Fruit fly (Drosophila melanogaster) whole organism, embryonic: ENCODE measurements around the gene Cyfip.

Experiments
- Bteb2 ChIP-seq: fragments of 200-800 bp; sonication (Bioruptor generic); optimal IDR thresholded peaks from 2 replicates; lab custom pipeline; 2016; ENCODE audit warnings: missing biosample characterization, missing genetic modification characterization
- CG10209 ChIP-seq: fragments of 200-800 bp; sonication (Bioruptor generic); optimal IDR thresholded peaks from 3 replicates; lab custom pipeline; 2017; ENCODE audit warnings: missing biosample characterization, mild to moderate bottlenecking, missing genetic modification characterization, missing genetic modification reagents
- CG10267 ChIP-seq: fragments of 200-800 bp; sonication (Bioruptor generic); optimal IDR thresholded peaks from 2 replicates; lab custom pipeline; 2018; ENCODE audit warnings: missing biosample characterization, mild to moderate bottlenecking, missing genetic modification characterization, moderate library complexity
- CG10431 ChIP-seq: fragments of 200-800 bp; sonication (Bioruptor generic); optimal IDR thresholded peaks from 3 replicates; lab custom pipeline; 2018; ENCODE audit warnings: missing biosample characterization, mild to moderate bottlenecking, missing genetic modification characterization
- CG12659 ChIP-seq: fragments of 200-800 bp; sonication (Bioruptor generic); optimal IDR thresholded peaks from 3 replicates; lab custom pipeline; 2017; ENCODE audit warnings: mild to moderate bottlenecking, missing biosample characterization, missing genetic modification reagents, missing genetic modification characterization
- CG13296 ChIP-seq: fragments of 200-800 bp; sonication (Bioruptor generic); optimal IDR thresholded peaks from 3 replicates; lab custom pipeline; 2018; ENCODE audit warnings: missing biosample characterization, mild to moderate bottlenecking, missing genetic modification characterization
- CG15514 ChIP-seq: fragments of 200-800 bp; sonication (Bioruptor generic); optimal IDR thresholded peaks from 3 replicates; lab custom pipeline; 2017; ENCODE audit warnings: missing biosample characterization, missing genetic modification characterization, mild to moderate bottlenecking, moderate library complexity, missing genetic modification reagents
- CG1602 ChIP-seq: fragments of 200-800 bp; sonication (Bioruptor generic); optimal IDR thresholded peaks from 3 replicates; lab custom pipeline; 2016; ENCODE audit warnings: missing biosample characterization, missing genetic modification characterization
- CG1647 ChIP-seq: fragments of 200-800 bp; sonication (Bioruptor generic); optimal IDR thresholded peaks from 3 replicates; lab custom pipeline; 2016; ENCODE audit warnings: missing biosample characterization, missing genetic modification characterization
- CG16779 ChIP-seq: fragments of 200-800 bp; sonication (Bioruptor generic); IDR thresholded peaks from 2 replicates; pipeline ENCODE4 v1.3.6; 2022; ENCODE audit warnings: missing biosample characterization, missing genetic modification characterization
- CG17385 ChIP-seq: fragments of 200-800 bp; sonication (Bioruptor generic); optimal IDR thresholded peaks from 3 replicates; lab custom pipeline; 2018; ENCODE audit warnings: missing biosample characterization, mild to moderate bottlenecking, missing genetic modification characterization
- CG17829 ChIP-seq: fragments of 200-800 bp; optimal IDR thresholded peaks from 2 replicates; lab custom pipeline; 2019; ENCODE audit warnings: missing biosample characterization, mild to moderate bottlenecking, missing genetic modification characterization, moderate library complexity
- CG18599 ChIP-seq: fragments of 200-800 bp; sonication (Bioruptor generic); optimal IDR thresholded peaks from 3 replicates; lab custom pipeline; 2017; ENCODE audit warnings: missing biosample characterization, missing genetic modification characterization, mild to moderate bottlenecking, moderate library complexity, missing genetic modification reagents
- CG2120 ChIP-seq: fragments of 200-800 bp; sonication (Bioruptor generic); optimal IDR thresholded peaks from 3 replicates; lab custom pipeline; 2016; ENCODE audit warnings: missing biosample characterization, missing genetic modification characterization
- CG32767 ChIP-seq: fragments of 200-800 bp; sonication (Bioruptor generic); IDR thresholded peaks from 2 replicates; pipeline ENCODE4 v1.3.6; 2022; ENCODE audit warnings: missing biosample characterization, missing genetic modification characterization
- CG33557 ChIP-seq: fragments of 200-800 bp; sonication (Bioruptor generic); optimal IDR thresholded peaks from 2 replicates; lab custom pipeline; 2019; ENCODE audit warnings: missing biosample characterization, mild to moderate bottlenecking, missing genetic modification characterization, moderate library complexity
- CG3995 ChIP-seq: fragments of 200-800 bp; sonication (Bioruptor generic); optimal IDR thresholded peaks from 3 replicates; lab custom pipeline; 2016; ENCODE audit warnings: missing biosample characterization, missing genetic modification characterization
- CG6683 ChIP-seq: fragments of 200-800 bp; sonication (Bioruptor generic); optimal IDR thresholded peaks from 2 replicates; lab custom pipeline; 2017; ENCODE audit warnings: missing biosample characterization, mild to moderate bottlenecking, missing genetic modification characterization, missing genetic modification reagents
- CG8281 ChIP-seq: fragments of 200-800 bp; sonication (Bioruptor generic); optimal IDR thresholded peaks from 2 replicates; lab custom pipeline; 2018; ENCODE audit warnings: missing biosample characterization, mild to moderate bottlenecking, missing genetic modification characterization, moderate library complexity
- CG8924 ChIP-seq: fragments of 200-800 bp; optimal IDR thresholded peaks from 3 replicates; lab custom pipeline; 2019; ENCODE audit warnings: missing biosample characterization, mild to moderate bottlenecking, missing genetic modification characterization, moderate library complexity
- CG9609 ChIP-seq: fragments of 200-800 bp; sonication (Bioruptor generic); optimal IDR thresholded peaks from 3 replicates; lab custom pipeline; 2016; ENCODE audit warnings: missing biosample characterization, missing genetic modification characterization
- CTCF ChIP-seq: fragments of 200-800 bp; sonication (Bioruptor generic); optimal IDR thresholded peaks from 2 replicates; lab custom pipeline; 2017; ENCODE audit warnings: missing biosample characterization, mild to moderate bottlenecking, missing genetic modification characterization, moderate library complexity
- Dad ChIP-seq: fragments of 200-800 bp; sonication (Bioruptor generic); optimal IDR thresholded peaks from 3 replicates; lab custom pipeline; 2016; ENCODE audit warnings: missing biosample characterization, missing genetic modification characterization
- Dbx ChIP-seq: fragments of 200-800 bp; sonication (Bioruptor generic); IDR thresholded peaks from 3 replicates; pipeline ENCODE4 v1.3.6; 2022; ENCODE audit warnings: missing biosample characterization, missing genetic modification characterization
- Dll ChIP-seq: fragments of 200-800 bp; sonication (Bioruptor generic); IDR thresholded peaks from 4 replicates; pipeline ENCODE4 v1.3.6; 2022; ENCODE audit warnings: missing biosample characterization, missing genetic modification characterization; ENCODE audit not compliant: partially characterized antibody
- Elba2 ChIP-seq: fragments of 200-800 bp; sonication (Bioruptor generic); optimal IDR thresholded peaks from 3 replicates; lab custom pipeline; 2016; ENCODE audit warnings: missing biosample characterization, missing genetic modification characterization
- HLH4C ChIP-seq: fragments of 200-800 bp; sonication (Bioruptor generic); IDR thresholded peaks from 3 replicates; pipeline ENCODE4 v1.3.6; 2022; ENCODE audit warnings: missing biosample characterization, missing genetic modification characterization; ENCODE audit not compliant: partially characterized antibody
- HmgZ ChIP-seq: fragments of 200-800 bp; sonication (Bioruptor generic); optimal IDR thresholded peaks from 2 replicates; lab custom pipeline; 2018; ENCODE audit warnings: missing biosample characterization, mild to moderate bottlenecking, missing genetic modification characterization
- Hmx ChIP-seq: fragments of 200-800 bp; sonication (Bioruptor generic); optimal IDR thresholded peaks from 2 replicates; lab custom pipeline; 2016; ENCODE audit warnings: missing biosample characterization, missing genetic modification characterization
- Hr3 ChIP-seq: fragments of 200-800 bp; sonication (Bioruptor generic); optimal IDR thresholded peaks from 3 replicates; lab custom pipeline; 2016; ENCODE audit warnings: missing biosample characterization, missing genetic modification characterization
- MBD-R2 ChIP-seq: fragments of 200-800 bp; sonication (Bioruptor generic); IDR thresholded peaks from 2 replicates; pipeline ENCODE4 v1.3.6; 2022; ENCODE audit warnings: missing biosample characterization, missing genetic modification characterization
- Meics ChIP-seq: fragments of 200-800 bp; sonication (Bioruptor generic); optimal IDR thresholded peaks from 2 replicates; lab custom pipeline; 2017; ENCODE audit warnings: missing biosample characterization, mild to moderate bottlenecking, missing genetic modification characterization
- Nf-YC ChIP-seq: fragments of 200-800 bp; optimal IDR thresholded peaks from 3 replicates; lab custom pipeline; 2019; ENCODE audit warnings: missing biosample characterization, mild to moderate bottlenecking, missing genetic modification characterization, moderate library complexity
- PHDP ChIP-seq: fragments of 200-800 bp; sonication (Bioruptor generic); optimal IDR thresholded peaks from 3 replicates; lab custom pipeline; 2018; ENCODE audit warnings: missing biosample characterization, mild to moderate bottlenecking, missing genetic modification characterization, moderate library complexity
- Rfx ChIP-seq: fragments of 200-800 bp; sonication (Bioruptor generic); IDR thresholded peaks from 2 replicates; pipeline ENCODE4 v1.3.6; 2022; ENCODE audit warnings: missing biosample characterization, missing genetic modification characterization
- Taf1 ChIP-seq: fragments of 200-800 bp; sonication (Bioruptor generic); IDR thresholded peaks from 2 replicates; pipeline ENCODE4 v1.3.6; 2022; ENCODE audit warnings: missing biosample characterization, missing genetic modification characterization
- Vsx1 ChIP-seq: fragments of 200-800 bp; sonication (Bioruptor generic); optimal IDR thresholded peaks from 2 replicates; lab custom pipeline; 2017; ENCODE audit warnings: missing biosample characterization, mild to moderate bottlenecking, missing genetic modification characterization, missing genetic modification reagents
- az2 ChIP-seq: fragments of 200-800 bp; sonication (Bioruptor generic); optimal IDR thresholded peaks from 3 replicates; lab custom pipeline; 2016; ENCODE audit warnings: missing biosample characterization, missing genetic modification characterization
- gem ChIP-seq: fragments of 200-800 bp; sonication (Bioruptor generic); optimal IDR thresholded peaks from 2 replicates; lab custom pipeline; 2019; ENCODE audit warnings: missing biosample characterization, mild to moderate bottlenecking, missing genetic modification characterization, moderate library complexity
- insv ChIP-seq, 2 experiments: fragments of 200-800 bp; sonication (Bioruptor generic); optimal IDR thresholded peaks; 3 replicates each; lab custom pipeline; 2016 to 2018; ENCODE audit warnings: missing biosample characterization in 2 of 2, missing genetic modification characterization in 2 of 2
- lab ChIP-seq: fragments of 200-800 bp; sonication (Bioruptor generic); optimal IDR thresholded peaks from 3 replicates; lab custom pipeline; 2017; ENCODE audit warnings: missing biosample characterization, missing genetic modification characterization, mild to moderate bottlenecking, moderate library complexity, missing genetic modification reagents
- mld ChIP-seq: fragments of 200-800 bp; sonication (Bioruptor generic); IDR thresholded peaks from 3 replicates; pipeline ENCODE4 v1.3.6; 2022; ENCODE audit warnings: missing biosample characterization, missing genetic modification characterization; ENCODE audit not compliant: partially characterized antibody
- nmo ChIP-seq: fragments of 200-800 bp; sonication (Bioruptor generic); optimal IDR thresholded peaks from 2 replicates; lab custom pipeline; 2018; ENCODE audit warnings: missing biosample characterization, mild to moderate bottlenecking, missing genetic modification characterization, moderate library complexity
- oc ChIP-seq: fragments of 200-800 bp; sonication (Bioruptor generic); optimal IDR thresholded peaks from 2 replicates; lab custom pipeline; 2018; ENCODE audit warnings: missing biosample characterization, mild to moderate bottlenecking, missing genetic modification characterization, moderate library complexity
- phol ChIP-seq: fragments of 200-800 bp; sonication (Bioruptor generic); optimal IDR thresholded peaks from 3 replicates; lab custom pipeline; 2018; ENCODE audit warnings: missing biosample characterization, mild to moderate bottlenecking, missing genetic modification characterization, moderate library complexity
- pzg ChIP-seq: fragments of 200-800 bp; sonication (Bioruptor generic); optimal IDR thresholded peaks from 3 replicates; lab custom pipeline; 2018; ENCODE audit warnings: missing biosample characterization, mild to moderate bottlenecking, missing genetic modification characterization, moderate library complexity
- sisA ChIP-seq: fragments of 200-800 bp; sonication (Bioruptor generic); IDR thresholded peaks from 2 replicates; pipeline ENCODE4 v1.3.6; 2022; ENCODE audit warnings: missing biosample characterization, missing genetic modification characterization
- twi ChIP-seq: fragments of 200-800 bp; optimal IDR thresholded peaks from 2 replicates; lab custom pipeline; 2019; ENCODE audit warnings: missing biosample characterization, mild to moderate bottlenecking, missing genetic modification characterization, moderate library complexity
- vvl ChIP-seq: fragments of 200-800 bp; sonication (Bioruptor generic); IDR thresholded peaks from 2 replicates; pipeline ENCODE4 v1.3.6; 2022; ENCODE audit warnings: missing biosample characterization, missing genetic modification characterization
- yki ChIP-seq: fragments of >200 bp; optimal IDR thresholded peaks from 3 replicates; lab custom pipeline; 2018
- zf30C ChIP-seq: fragments of 200-800 bp; sonication (Bioruptor generic); optimal IDR thresholded peaks from 3 replicates; lab custom pipeline; 2018; ENCODE audit warnings: missing biosample characterization, mild to moderate bottlenecking, missing genetic modification characterization

Gene Cyfip

dm6 chr3R:15350993-15351426, 17.9 kb downstream of the Cyfip start, which contains the start of the genes Trs33 and Tmtc4 (continued):
- TF ChIP-seq HLH4C (GFP tag; lab: Robert Waterston, UW) (no peak), CG1647 (no peak), CG13296 (GFP tag; lab: Kevin White, UChicago) (peak; percentile 12), Bteb2 (no peak), CG17829 (tag; lab: Kevin White, UChicago) (peak; percentile 65), phol (tag; lab: Kevin White, UChicago) (peak; percentile 38), gem (peak; percentile 67), CG33557 (GFP tag; lab: Kevin White, UChicago) (peak; percentile 34), lab (GFP tag; lab: Kevin White, UChicago) (no peak), CG8924 (tag; lab: Kevin White, UChicago) (peak; percentile 49), sisA (GFP tag; lab: Robert Waterston, UW) (no peak), PHDP (peak; percentile 51), twi (peak; percentile 44), HmgZ (tag; lab: Kevin White, UChicago) (peak; percentile 74), MBD-R2 (GFP tag; lab: Robert Waterston, UW) (peak; percentile 93), CG10209 (GFP tag; lab: Kevin White, UChicago) (peak; percentile 21), CG2120 (peak; percentile 56), CG3995 (GFP tag; lab: Kevin White, UChicago) (no peak), Meics (peak; percentile 34), CG15514 (peak; percentile 61), Nf-YC (tag; lab: Kevin White, UChicago) (peak; percentile 52), insv (GFP tag; optimal IDR thresholded peaks at IDR 0.05; lab: Kevin White, UChicago) (peak in 1 of 2 experiments; percentile 2), mld (no peak), CG32767 (GFP tag; lab: Robert Waterston, UW) (peak; percentile 22; the same call in 1 of the 2 replicates), CG12659 (GFP tag; lab: Kevin White, UChicago) (peak; percentile 61), CG17385 (GFP tag; lab: Kevin White, UChicago) (peak; percentile 44), CG10431 (peak; percentile 3), pzg (GFP tag; lab: Kevin White, UChicago) (peak; percentile 37), CG10267 (tag; lab: Kevin White, UChicago) (peak; percentile 54), Elba2 (no peak), CG8281 (tag; lab: Kevin White, UChicago) (no peak), Taf1 (no peak), vvl (peak; percentile 71), Rfx (no peak; the same call in 1 of the 2 replicates), CG6683 (peak; percentile 9), CG1602 (peak; percentile 15), zf30C (GFP tag; lab: Kevin White, UChicago) (peak; percentile 35), CG9609 (no peak), Hr3 (GFP tag; lab: Kevin White, UChicago) (peak; percentile 44), CG18599 (GFP tag; lab: Kevin White, UChicago) (peak; percentile 37), Dbx (GFP tag; lab: Robert Waterston, UW) (no peak), Vsx1 (GFP tag; lab: Kevin White, UChicago) (no peak), yki (lab: Kevin White, UChicago) (no peak), Dll (GFP tag; lab: Robert Waterston, UW) (0 out of 4 replicates have a peak, but pooled peaks have one; percentile 10), CTCF (GFP tag; lab: Kevin White, UChicago) (no peak), nmo (GFP tag; lab: Kevin White, UChicago) (peak; percentile 52), CG16779 (GFP tag; lab: Robert Waterston, UW) (no peak), Hmx (GFP tag; lab: Kevin White, UChicago) (no peak), Dad (no peak), az2 (GFP tag; lab: Kevin White, UChicago) (peak; percentile 22), oc (tag; lab: Kevin White, UChicago) (peak; percentile 46)
